Fruit fly (Drosophila melanogaster): ENCODE results near the gene CG45071.

CG45071 gene

dm6 chr3L:15078347-15078746, 27.3 kb upstream of the CG45071 start, which contains the start of gene Or71a:
Gene Or71a (minus strand): TSS chr3L:15078447.
- no peak for TF ChIP-seq br (GFP tag; optimal IDR thresholded peaks at IDR 0.05)
- no peak for TF ChIP-seq N (GFP tag; optimal IDR thresholded peaks at IDR 0.05)
- no peak for TF ChIP-seq tai (GFP tag; optimal IDR thresholded peaks at IDR 0.05)
- no peak for TF ChIP-seq woc (GFP tag; optimal IDR thresholded peaks at IDR 0.05)
- TF ChIP-seq Jra (GFP tag; optimal IDR thresholded peaks at IDR 0.05): no peak
- TF ChIP-seq Abd-B (GFP tag; optimal IDR thresholded peaks at IDR 0.05): no peak
- no peak for TF ChIP-seq dl (GFP tag; optimal IDR thresholded peaks at IDR 0.05; ENCODE audit: insufficient read depth in 1 of 2, partially characterized antibody in 2 of 2)
- no peak for TF ChIP-seq Vsx2 (GFP tag; optimal IDR thresholded peaks at IDR 0.05; ENCODE audit: partially characterized antibody)
- no peak for TF ChIP-seq rgr (GFP tag; optimal IDR thresholded peaks at IDR 0.05)
- no peak for TF ChIP-seq dmrt93B (GFP tag; optimal IDR thresholded peaks at IDR 0.05)
- TF ChIP-seq usp (GFP tag; optimal IDR thresholded peaks at IDR 0.05): no peak
- no peak for TF ChIP-seq CG9705 (GFP tag; optimal IDR thresholded peaks at IDR 0.05)
- no peak for TF ChIP-seq HLH106 (tag; optimal IDR thresholded peaks at IDR 0.05)

- TF ChIP-seq Myc (optimal IDR thresholded peaks at IDR 0.05) (peak; percentile 5), Mio (GFP tag; optimal IDR thresholded peaks at IDR 0.05) (no peak), dl (GFP tag; optimal IDR thresholded peaks at IDR 0.05; ENCODE audit: insufficient read depth in 1 of 2, partially characterized antibody in 2 of 2) (peak in 1 of 2 experiments; percentile 35), CG9705 (GFP tag; optimal IDR thresholded peaks at IDR 0.05) (no peak), Sp1 (GFP tag; optimal IDR thresholded peaks at IDR 0.05) (no peak), Dif (GFP tag; optimal IDR thresholded peaks at IDR 0.05; ENCODE audit: partially characterized antibody) (peak; percentile 65), fru (GFP tag; optimal IDR thresholded peaks at IDR 0.05) (peak; percentile 60), Vsx2 (GFP tag; optimal IDR thresholded peaks at IDR 0.05; ENCODE audit: partially characterized antibody) (peak; percentile 9), lola (GFP tag; optimal IDR thresholded peaks at IDR 0.05) (no peak), rgr (GFP tag; optimal IDR thresholded peaks at IDR 0.05) (no peak)
These were observed 26.4 kb upstream of the CG45071 start for dm6 chr3L:15079278-15079677.

- no peak for TF ChIP-seq dl (GFP tag; optimal IDR thresholded peaks at IDR 0.05; ENCODE audit: insufficient read depth in 1 of 2, partially characterized antibody in 2 of 2)
- TF ChIP-seq CrebA (GFP tag; optimal IDR thresholded peaks at IDR 0.05; ENCODE audit: borderline replicate concordance): no peak
- no peak for TF ChIP-seq Myc (optimal IDR thresholded peaks at IDR 0.05)
- no peak for TF ChIP-seq pan (optimal IDR thresholded peaks at IDR 0.05)
- no peak for TF ChIP-seq jim (GFP tag; optimal IDR thresholded peaks at IDR 0.05)
These were observed 21.4 kb upstream of the CG45071 start for dm6 chr3L:15084288-15084687.

dm6 chr3L:15088285-15088684, 17.4 kb upstream of the CG45071 start:
- TF ChIP-seq Hr83 (GFP tag; optimal IDR thresholded peaks at IDR 0.05; ENCODE audit: poor library complexity, severe bottlenecking) (no peak), fru (GFP tag; optimal IDR thresholded peaks at IDR 0.05) (no peak), brk (GFP tag; optimal IDR thresholded peaks at IDR 0.05) (no peak), Myc (optimal IDR thresholded peaks at IDR 0.05) (no peak), psq (GFP tag; optimal IDR thresholded peaks at IDR 0.05) (no peak), foxo (GFP tag; optimal IDR thresholded peaks at IDR 0.05) (no peak), Dfd (GFP tag; optimal IDR thresholded peaks at IDR 0.05) (no peak), pan (optimal IDR thresholded peaks at IDR 0.05) (no peak), h (GFP tag; optimal IDR thresholded peaks at IDR 0.05) (no peak), Rel (GFP tag; optimal IDR thresholded peaks at IDR 0.05) (no peak), Rel (tag; optimal IDR thresholded peaks at IDR 0.05) (no peak), dl (GFP tag; optimal IDR thresholded peaks at IDR 0.05; ENCODE audit: insufficient read depth in 1 of 2, partially characterized antibody in 2 of 2) (no peak), HLH106 (tag; optimal IDR thresholded peaks at IDR 0.05) (no peak)

- TF ChIP-seq jim (GFP tag; optimal IDR thresholded peaks at IDR 0.05) (no peak), fru (GFP tag; optimal IDR thresholded peaks at IDR 0.05) (no peak), Myc (optimal IDR thresholded peaks at IDR 0.05) (no peak), Vsx2 (GFP tag; optimal IDR thresholded peaks at IDR 0.05; ENCODE audit: partially characterized antibody) (no peak), CrebA (GFP tag; optimal IDR thresholded peaks at IDR 0.05; ENCODE audit: borderline replicate concordance) (no peak)
These were observed 16.5 kb upstream of the CG45071 start for dm6 chr3L:15089083-15089704.

All from whole organism, wandering third instar larva.